Fruit fly (Drosophila melanogaster): ENCODE results near the gene CG32148.

The CG32148 gene

DNA sequence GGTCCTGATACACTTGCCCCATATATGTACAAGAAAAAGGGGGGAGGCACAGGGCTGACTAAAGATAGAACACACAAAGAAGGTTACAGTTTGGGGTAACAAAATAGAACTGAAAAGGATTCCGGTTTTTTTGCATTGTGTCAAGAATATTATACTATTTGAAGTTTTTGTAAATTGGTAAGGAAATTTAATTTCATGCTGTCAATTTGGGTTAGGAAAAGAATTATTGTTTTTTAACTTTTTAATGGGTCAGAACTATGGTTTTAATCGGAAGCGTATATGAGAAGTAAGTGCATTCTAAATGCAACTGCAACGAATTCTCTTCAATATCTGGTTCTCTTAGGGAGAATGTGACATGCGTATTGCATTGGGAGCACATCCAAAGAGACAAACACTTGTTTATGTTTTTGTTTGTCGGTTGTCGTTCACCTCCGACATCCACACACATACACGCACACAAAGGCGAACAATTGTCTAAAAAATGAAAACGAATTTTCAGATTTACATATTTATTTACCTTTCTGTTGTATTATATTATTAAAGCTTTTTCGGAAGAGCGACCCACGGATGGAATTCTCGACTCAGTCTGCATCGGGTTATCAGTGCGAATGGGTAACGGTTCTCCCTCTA, 38.7 kb upstream of the CG32148 start, which contains the start of gene mnd (continued):
- no peak for TF ChIP-seq sob (GFP tag; IDR thresholded peaks at IDR 0.05)
- TF ChIP-seq CG15696 (tag; optimal IDR thresholded peaks at IDR 0.05): no peak
- TF ChIP-seq zfh1 (GFP tag; IDR thresholded peaks at IDR 0.05): no peak
- TF ChIP-seq sens (GFP tag): peak; percentile 56
- no peak for TF ChIP-seq CG4707 (GFP tag; optimal IDR thresholded peaks at IDR 0.05)
- peak in 1 of 2 experiments; percentile 14 for TF ChIP-seq Hr78 (GFP tag; optimal IDR thresholded peaks at IDR 0.05)
- no peak for TF ChIP-seq CG30431 (GFP tag; optimal IDR thresholded peaks at IDR 0.05)
- no peak for TF ChIP-seq Deaf1 (tag; optimal IDR thresholded peaks at IDR 0.05)
- TF ChIP-seq CG1529 (GFP tag; optimal IDR thresholded peaks at IDR 0.05): no peak
- TF ChIP-seq ken (GFP tag; IDR thresholded peaks at IDR 0.05): no peak
- TF ChIP-seq Xrp1 (GFP tag; IDR thresholded peaks at IDR 0.05): peak; percentile 7; the same call in 1 of the 2 replicates
- TF ChIP-seq cg (GFP tag; optimal IDR thresholded peaks at IDR 0.05): peak; percentile 16
- TF ChIP-seq en (GFP tag; optimal IDR thresholded peaks at IDR 0.05): no peak
- TF ChIP-seq CG3407 (GFP tag; optimal IDR thresholded peaks at IDR 0.05): no peak
- no peak for TF ChIP-seq vvl (GFP tag; IDR thresholded peaks at IDR 0.05)
- TF ChIP-seq chif (GFP tag; optimal IDR thresholded peaks at IDR 0.05): no peak
- TF ChIP-seq CG4328 (GFP tag; optimal IDR thresholded peaks at IDR 0.05): no peak
- no peak for TF ChIP-seq Nf-YC (tag; optimal IDR thresholded peaks at IDR 0.05)
- TF ChIP-seq jigr1 (GFP tag; IDR thresholded peaks at IDR 0.05): no peak
- no peak for TF ChIP-seq phol (tag; optimal IDR thresholded peaks at IDR 0.05)
- no peak for TF ChIP-seq CG14965 (GFP tag; optimal IDR thresholded peaks at IDR 0.05; ENCODE audit: borderline replicate concordance)
- TF ChIP-seq bab2 (GFP tag; optimal IDR thresholded peaks at IDR 0.05): no peak
- no peak for TF ChIP-seq C15 (GFP tag; IDR thresholded peaks at IDR 0.05)
- no peak for TF ChIP-seq cad (GFP tag; optimal IDR thresholded peaks at IDR 0.05)
- TF ChIP-seq Atf-2 (GFP tag; optimal IDR thresholded peaks at IDR 0.05): no peak
- TF ChIP-seq CG12391 (tag; optimal IDR thresholded peaks at IDR 0.05): no peak
- peak; percentile 29 for TF ChIP-seq D19A (tag; optimal IDR thresholded peaks at IDR 0.05)
- no peak for TF ChIP-seq BEAF-32 (GFP tag; optimal IDR thresholded peaks at IDR 0.05)
- peak; percentile 13 for TF ChIP-seq dmrt11E (tag; optimal IDR thresholded peaks at IDR 0.05)
- no peak for TF ChIP-seq twi (tag; optimal IDR thresholded peaks at IDR 0.05)

DNA sequence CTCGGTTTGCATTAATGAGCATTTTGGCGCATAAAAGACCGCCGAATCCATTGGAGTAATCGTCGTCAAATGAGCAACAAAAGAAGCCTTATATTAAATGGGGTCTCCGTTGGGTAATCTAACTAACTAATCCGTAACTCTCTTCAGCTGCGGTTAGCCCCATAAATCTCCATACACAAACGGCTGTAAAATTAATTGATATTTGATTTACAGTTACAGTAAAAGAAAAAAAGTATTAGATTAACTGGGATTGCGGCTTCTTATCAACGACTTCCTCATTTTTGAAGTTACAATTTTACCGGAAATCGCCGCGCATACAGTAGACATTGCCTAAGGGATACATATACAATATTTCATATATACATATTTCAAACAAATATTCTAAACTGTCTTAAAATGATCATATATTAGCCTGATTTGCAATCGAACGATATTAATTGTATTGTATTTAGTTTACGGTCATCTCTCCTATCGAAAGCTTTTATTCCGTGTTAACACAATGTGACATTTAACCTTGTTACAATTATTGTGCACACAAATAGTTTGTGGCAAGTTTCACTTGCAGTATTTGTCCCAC, 36.9 kb upstream of the CG32148 start:
- TF ChIP-seq CG2678 (tag; optimal IDR thresholded peaks at IDR 0.05) (peak; percentile 1), CG11504 (tag; optimal IDR thresholded peaks at IDR 0.05) (peak; percentile 48), ranshi (GFP tag; IDR thresholded peaks at IDR 0.05) (no peak), CG8924 (tag; optimal IDR thresholded peaks at IDR 0.05) (no peak), sens (GFP tag) (peak; percentile 29), CG9609 (GFP tag; optimal IDR thresholded peaks at IDR 0.05) (no peak), nerfin-1 (tag; optimal IDR thresholded peaks at IDR 0.05) (no peak), br (optimal IDR thresholded peaks at IDR 0.05) (no peak), Eip74EF (GFP tag; optimal IDR thresholded peaks at IDR 0.05) (peak in 1 of 2 experiments; percentile 46), grau (tag; optimal IDR thresholded peaks at IDR 0.05) (peak; percentile 77), Poxn (GFP tag; IDR thresholded peaks at IDR 0.05) (no peak), CG7839 (tag; optimal IDR thresholded peaks at IDR 0.05) (peak; percentile 11), CG12071 (GFP tag; optimal IDR thresholded peaks at IDR 0.05) (no peak), CG15479 (GFP tag; optimal IDR thresholded peaks at IDR 0.05) (no peak), CG14014 (GFP tag; IDR thresholded peaks at IDR 0.05) (no peak), D19A (tag; optimal IDR thresholded peaks at IDR 0.05) (peak; percentile 22), NFAT (GFP tag; IDR thresholded peaks at IDR 0.05) (no peak), so (GFP tag; IDR thresholded peaks at IDR 0.05) (no peak), CG7556 (GFP tag; optimal IDR thresholded peaks at IDR 0.05) (no peak), CG9932 (GFP tag; IDR thresholded peaks at IDR 0.05) (no peak), Myb (GFP tag; optimal IDR thresholded peaks at IDR 0.05) (no peak), CG34422 (GFP tag; IDR thresholded peaks at IDR 0.05) (0 out of 3 replicates have a peak, but pooled peaks have one; percentile 44), CG33557 (GFP tag; optimal IDR thresholded peaks at IDR 0.05) (no peak)

Data from whole organism, embryonic.